Worm (Caenorhabditis elegans) whole organism, L1 larva: ENCODE data around the gene lec-6.
A peak's percentile ranks its signal among the peaks of the same experiment; 100 is the strongest.

Source experiments
- F16B12.6 ChIP-seq: fragments of 150-350 bp; optimal IDR thresholded peaks from 2 replicates; lab custom pipeline; 2014; ENCODE audit warnings: missing biosample characterization, missing genetic modification characterization
- aha-1 ChIP-seq: fragments of 150-350 bp; optimal IDR thresholded peaks from 2 replicates; lab custom pipeline; 2014; ENCODE audit warnings: missing biosample characterization, missing genetic modification characterization
- ama-1 ChIP-seq: fragments of 150-350 bp; optimal IDR thresholded peaks from 2 replicates; lab custom pipeline; 2014
- ceh-8 ChIP-seq: fragments of 200-800 bp; sonication (Bioruptor generic); optimal IDR thresholded peaks from 2 replicates; lab custom pipeline; 2018; ENCODE audit warnings: mild to moderate bottlenecking, missing genetic modification characterization, moderate library complexity, missing compliant biosample characterization
- ceh-82 ChIP-seq, 3 experiments: fragments of 150-350 bp in 1 of 3; sonication (generic microtip) in 2 of 3; optimal IDR thresholded peaks; 2 replicates each; lab custom pipeline; 2014 to 2017; ENCODE audit warnings: missing biosample characterization in 3 of 3, missing genetic modification characterization in 3 of 3
- efl-1 ChIP-seq, 4 experiments: fragments of 150-350 bp; optimal IDR thresholded peaks in 3 of 4; peaks in 1 of 4; 1 replicate in 1 of 4; 2 replicates in 3 of 4; lab custom pipeline; 2014; ENCODE audit warnings: missing biosample characterization in 2 of 4, missing genetic modification characterization in 2 of 4, missing genetic modification reagents in 2 of 4
- efl-3 ChIP-seq: fragments of 200-800 bp; sonication (Bioruptor generic); optimal IDR thresholded peaks from 2 replicates; lab custom pipeline; 2018; ENCODE audit warnings: mild to moderate bottlenecking, missing genetic modification characterization, missing compliant biosample characterization
- egl-27 ChIP-seq, 2 experiments: fragments of 150-350 bp in 1 of 2; sonication (generic microtip); optimal IDR thresholded peaks; 3 replicates each; lab custom pipeline; 2017 to 2018; ENCODE audit warnings: missing biosample characterization in 2 of 2, missing genetic modification characterization in 2 of 2, missing genetic modification reagents in 2 of 2
- elt-2 ChIP-seq: sonication (generic microtip); optimal IDR thresholded peaks from 2 replicates; lab custom pipeline; 2016; ENCODE audit warnings: missing genetic modification characterization, mild to moderate bottlenecking, inconsistent platforms, missing compliant biosample characterization, missing genetic modification reagents
- fkh-4 ChIP-seq: sonication (generic microtip); optimal IDR thresholded peaks from 2 replicates; lab custom pipeline; 2016; ENCODE audit warnings: missing compliant biosample characterization, missing genetic modification characterization, borderline replicate concordance
- fos-1 ChIP-seq: fragments of 150-350 bp; optimal IDR thresholded peaks from 2 replicates; lab custom pipeline; 2014; ENCODE audit warnings: missing biosample characterization, missing genetic modification characterization
- hlh-17 ChIP-seq: fragments of 200-800 bp; sonication (Bioruptor generic); optimal IDR thresholded peaks from 2 replicates; lab custom pipeline; 2018; ENCODE audit warnings: missing genetic modification characterization, mild to moderate bottlenecking, missing compliant biosample characterization, moderate library complexity, borderline replicate concordance
- hpl-2 ChIP-seq: fragments of 150-350 bp; optimal IDR thresholded peaks from 2 replicates; lab custom pipeline; 2014; ENCODE audit warnings: missing biosample characterization, missing genetic modification reagents, missing genetic modification characterization
- irx-1 ChIP-seq: sonication (generic microtip); optimal IDR thresholded peaks from 2 replicates; lab custom pipeline; 2016; ENCODE audit warnings: missing genetic modification characterization, missing compliant biosample characterization
- isw-1 ChIP-seq: fragments of 200-800 bp; sonication (Bioruptor generic); IDR thresholded peaks from 2 replicates; pipeline ENCODE4 v1.3.6; 2022; ENCODE audit warnings: missing genetic modification characterization, missing compliant biosample characterization
- jun-1 ChIP-seq: fragments of 150-350 bp; optimal IDR thresholded peaks from 2 replicates; lab custom pipeline; 2014; ENCODE audit warnings: missing biosample characterization, missing genetic modification reagents, missing genetic modification characterization
- lin-14 ChIP-seq: fragments of 200-800 bp; sonication (Bioruptor generic); optimal IDR thresholded peaks from 2 replicates; lab custom pipeline; 2018; ENCODE audit warnings: mild to moderate bottlenecking, missing genetic modification characterization, moderate library complexity, missing compliant biosample characterization
- mep-1 ChIP-seq: fragments of 150-350 bp; optimal IDR thresholded peaks from 2 replicates; lab custom pipeline; 2014; ENCODE audit warnings: missing biosample characterization, missing genetic modification characterization
- nhr-47 ChIP-seq: sonication (generic microtip); optimal IDR thresholded peaks from 2 replicates; lab custom pipeline; 2016; ENCODE audit warnings: mild to moderate bottlenecking, missing genetic modification characterization, moderate library complexity, missing compliant biosample characterization
- nhr-71 ChIP-seq: sonication (generic microtip); optimal IDR thresholded peaks from 2 replicates; lab custom pipeline; 2016; ENCODE audit warnings: mild to moderate bottlenecking, missing genetic modification characterization, moderate library complexity, missing compliant biosample characterization
- nhr-76 ChIP-seq: sonication (generic microtip); optimal IDR thresholded peaks from 2 replicates; lab custom pipeline; 2017; ENCODE audit warnings: missing biosample characterization, missing genetic modification characterization
- nhr-85 ChIP-seq: sonication (generic microtip); peaks from one replicate; lab custom pipeline; 2016; ENCODE audit warnings: missing genetic modification characterization, inconsistent platforms, missing compliant biosample characterization
- nhr-90 ChIP-seq: sonication (generic microtip); optimal IDR thresholded peaks from 2 replicates; lab custom pipeline; 2016; ENCODE audit warnings: mild to moderate bottlenecking, missing genetic modification characterization, missing compliant biosample characterization; ENCODE audit not compliant: poor library complexity
- pax-3 ChIP-seq: fragments of 200-800 bp; sonication (Bioruptor generic); optimal IDR thresholded peaks from 2 replicates; lab custom pipeline; 2018; ENCODE audit warnings: mild to moderate bottlenecking, missing genetic modification characterization, moderate library complexity, missing compliant biosample characterization
- sptf-1 ChIP-seq: fragments of 150-350 bp; optimal IDR thresholded peaks from 2 replicates; lab custom pipeline; 2014; ENCODE audit warnings: missing biosample characterization, missing genetic modification characterization
- sup-37 ChIP-seq: fragments of 200-800 bp; sonication (Bioruptor generic); optimal IDR thresholded peaks from 2 replicates; lab custom pipeline; 2018; ENCODE audit warnings: mild to moderate bottlenecking, missing genetic modification characterization, missing compliant biosample characterization
- unc-130 ChIP-seq: fragments of 150-350 bp; optimal IDR thresholded peaks from 2 replicates; lab custom pipeline; 2017; ENCODE audit warnings: missing biosample characterization, missing genetic modification characterization, inconsistent platforms
- unc-62 ChIP-seq: fragments of 150-350 bp; optimal IDR thresholded peaks from 2 replicates; lab custom pipeline; 2014; ENCODE audit warnings: missing biosample characterization, missing genetic modification reagents, missing genetic modification characterization
- vab-15 ChIP-seq: sonication (generic microtip); optimal IDR thresholded peaks from 2 replicates; lab custom pipeline; 2017; ENCODE audit warnings: missing genotype, mild to moderate bottlenecking, missing genetic modification characterization, missing compliant biosample characterization
- ztf-4 ChIP-seq: fragments of 150-350 bp; optimal IDR thresholded peaks from 2 replicates; lab custom pipeline; 2014; ENCODE audit warnings: missing biosample characterization, missing genetic modification characterization

lec-6 gene

DNA sequence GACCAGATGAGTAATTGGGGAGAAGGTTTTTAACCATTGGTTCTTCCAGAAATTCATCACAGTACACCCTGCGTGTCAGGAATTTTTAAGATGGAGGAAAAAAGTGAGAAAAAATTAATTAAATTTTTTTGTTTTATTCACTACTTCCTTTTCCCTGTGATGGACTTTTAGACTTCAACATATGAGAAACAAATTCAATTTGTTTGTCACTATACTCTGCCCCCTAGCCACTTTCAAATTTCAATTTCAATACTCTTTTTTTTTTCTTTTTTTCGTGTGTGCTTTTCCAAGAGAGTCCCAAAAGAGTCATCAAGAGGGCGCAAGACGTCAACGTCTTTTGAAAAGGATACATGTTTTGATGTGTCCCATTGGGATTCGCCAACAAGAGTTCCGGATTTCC is 12.6 kb upstream of the lec-6 start (continued):
- no peak for TF ChIP-seq nhr-71 (tag; lab: Kevin White, UChicago)
- no peak for TF ChIP-seq nhr-76 (tag; lab: Kevin White, UChicago)
- no peak for TF ChIP-seq fos-1 (tag; lab: Kevin White, UChicago)
- TF ChIP-seq nhr-47 (tag; lab: Kevin White, UChicago): no peak
- no peak for TF ChIP-seq hlh-17 (GFP tag; lab: Kevin White, UChicago)
- no peak for TF ChIP-seq efl-3 (GFP tag; lab: Kevin White, UChicago)

DNA sequence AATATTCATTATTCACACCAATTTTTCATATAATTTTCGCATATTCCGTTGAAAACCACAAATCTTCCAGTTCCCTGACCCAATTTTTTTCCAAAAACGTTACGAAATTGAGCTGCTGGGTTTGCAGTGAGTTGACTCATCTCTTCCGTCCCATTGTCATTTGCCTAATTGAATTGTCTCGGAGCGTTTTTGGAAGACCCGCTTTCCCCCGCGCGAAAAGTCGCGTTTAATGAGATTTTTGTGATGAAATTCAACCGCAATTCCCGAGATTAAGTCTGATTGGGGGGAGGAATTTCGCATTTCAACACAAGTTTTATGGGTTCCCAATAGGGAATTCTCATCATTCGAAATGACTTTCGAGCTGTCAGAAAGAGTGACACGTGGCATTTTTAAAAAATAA is 11.7 kb upstream of the lec-6 start:
- TF ChIP-seq lin-14 (GFP tag; lab: Kevin White, UChicago): peak; percentile 53
- no peak for TF ChIP-seq nhr-85
- no peak for TF ChIP-seq unc-130 (tag; lab: Kevin White, UChicago)
- TF ChIP-seq, all 84 proteins: peak for 1

- no peak for TF ChIP-seq vab-15 (tag; lab: Kevin White, UChicago)
- TF ChIP-seq unc-62 (GFP tag; lab: Kevin White, UChicago): no peak
- TF ChIP-seq ama-1: no peak
- TF ChIP-seq ceh-82 (tag; optimal IDR thresholded peaks at IDR 0.05; lab: Kevin White, UChicago): no peak
- TF ChIP-seq aha-1 (tag; lab: Kevin White, UChicago): no peak
- no peak for TF ChIP-seq ceh-8
- no peak for TF ChIP-seq nhr-90
- TF ChIP-seq hpl-2: no peak
- no peak for TF ChIP-seq sup-37
- no peak for TF ChIP-seq egl-27 (tag; optimal IDR thresholded peaks at IDR 0.05; lab: Kevin White, UChicago)
- TF ChIP-seq isw-1 (GFP tag; lab: Robert Waterston, UW): no peak
- TF ChIP-seq jun-1 (tag; lab: Kevin White, UChicago): no peak
- no peak for TF ChIP-seq sptf-1 (tag; lab: Kevin White, UChicago)
- TF ChIP-seq elt-2 (tag; lab: Kevin White, UChicago): no peak
- TF ChIP-seq F16B12.6 (tag; lab: Kevin White, UChicago): no peak
- no peak for TF ChIP-seq irx-1 (tag; lab: Kevin White, UChicago)
- TF ChIP-seq ztf-4: no peak
These were observed 9.4 kb upstream of the lec-6 start, which contains the start of gene best-17 for ce11 chrIII:609549-609948. TSS of gene best-17 (minus strand) at chrIII:609649.

ce11 chrIII:605415-606054 is 5.4 kb upstream of the lec-6 start, which contains the start of the genes Y55B1AR.4 and ttr-7:
TSS of gene Y55B1AR.4 (minus strand) at chrIII:605515.
TSS of gene ttr-7 (plus strand) at chrIII:606004.
- TF ChIP-seq nhr-90 (no peak), fkh-4 (tag; lab: Kevin White, UChicago) (no peak), mep-1 (tag; lab: Kevin White, UChicago) (no peak)

DNA sequence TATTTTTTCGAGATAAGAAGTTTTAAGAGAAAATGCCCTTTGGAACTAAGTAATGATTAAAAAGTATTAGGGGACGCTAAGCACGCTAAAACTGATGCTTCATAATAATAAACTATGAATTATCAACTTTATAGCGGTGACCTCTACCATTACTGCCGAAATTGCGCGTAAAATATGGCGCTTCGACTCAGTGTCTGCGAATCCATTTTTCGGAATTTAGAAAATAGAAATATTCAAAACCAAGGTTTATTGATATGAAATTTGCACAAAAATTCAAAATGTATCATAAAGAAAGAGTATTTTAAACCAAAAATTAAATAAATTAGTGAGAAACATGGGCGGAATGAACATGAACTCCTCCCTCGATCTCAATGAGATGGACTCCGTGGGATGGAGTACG is 887 bp downstream of the lec-6 start:
- TF ChIP-seq elt-2 (tag; lab: Kevin White, UChicago) (peak; percentile 33), nhr-90 (no peak)

- TF ChIP-seq pax-3 (no peak), fkh-4 (tag; lab: Kevin White, UChicago) (no peak), efl-1 (optimal IDR thresholded peaks at IDR 0.05; lab: Kevin White, UChicago) (no peak), efl-1 (GFP tag; optimal IDR thresholded peaks at IDR 0.05 in 1 of 2; lab: Kevin White, UChicago) (peak in 1 of 2 experiments; percentile 67)
These were observed 1.5 kb downstream of the lec-6 start, which contains the start of gene Y55B1AR.2 for ce11 chrIII:598687-599086. TSS of gene Y55B1AR.2 (minus strand) at chrIII:598787.
